Fruit fly (Drosophila melanogaster) S2 (cell line): ENCODE results near the gene Sfp23F.

Source experiments
- CG8478 ChIP-seq: fragments of >200 bp; optimal IDR thresholded peaks from 2 replicates; lab custom pipeline; 2018
- CTCF ChIP-seq, 2 experiments: fragments of >200 bp; optimal IDR thresholded peaks; 2 replicates each; lab custom pipeline; 2018

dm6 chr2L:3354642-3355380, 32.7 kb downstream of the Sfp23F start, which contains the start of gene E23:
- TF ChIP-seq CG8478 (lab: Kevin White, UChicago) (no peak), CTCF (optimal IDR thresholded peaks at IDR 0.05; lab: Kevin White, UChicago) (no peak)
